In the genomic region with DNA sequence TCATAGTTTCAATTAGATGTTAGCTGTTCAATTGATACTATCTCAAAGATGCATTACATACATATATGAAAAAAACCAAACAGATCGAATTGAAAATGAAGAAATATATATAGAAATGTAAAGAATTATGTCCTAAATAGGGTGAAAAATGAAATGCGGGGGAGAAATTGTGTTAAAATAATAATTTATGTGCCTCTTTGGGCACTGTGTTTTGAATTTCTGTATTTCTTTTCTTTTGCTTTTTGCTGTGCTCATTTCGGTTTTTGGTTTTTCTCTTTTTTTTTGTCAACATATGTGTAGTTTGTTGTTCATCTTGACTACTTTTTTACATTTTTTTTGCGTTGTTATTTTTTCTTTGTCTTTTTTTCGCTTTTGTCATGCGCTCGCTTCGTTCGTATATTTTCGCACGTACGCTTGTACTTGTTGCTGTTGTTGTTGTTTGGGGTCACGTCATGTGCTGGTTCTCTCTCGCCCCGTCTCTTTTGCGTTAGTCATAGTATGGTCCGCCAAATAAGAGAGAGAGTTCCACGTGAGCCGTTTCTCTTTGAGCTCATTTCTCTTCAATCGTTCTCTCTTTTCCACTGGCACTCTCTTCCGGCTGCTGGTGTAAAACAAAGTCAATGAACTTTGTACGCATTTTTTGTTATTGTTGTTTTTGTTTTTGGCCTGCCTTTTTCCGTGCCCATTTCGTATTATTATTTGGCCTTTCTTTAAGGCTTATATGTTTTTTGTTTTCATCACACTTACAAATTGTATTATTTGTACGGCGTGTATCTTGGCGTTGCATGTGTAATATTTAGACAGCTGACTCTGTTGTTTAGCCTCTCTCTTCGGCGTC, we compare ENCODE assay signal across 5 fruit fly cellular contexts.
TF ChIP-seq lines count a peak whose summit lies in the region.

No protein-coding gene starts in this region.

TF ChIP-seq in whole organism, adult, 20 proteins besides CTCF, POLR2A, EP300 and RAD21 (continued from another document):
- TF ChIP-seq tj (GFP tag; optimal IDR thresholded peaks at IDR 0.05; lab: Kevin White, UChicago) (peak; percentile 94), ovo (GFP tag; optimal IDR thresholded peaks at IDR 0.05; lab: Kevin White, UChicago) (peak; percentile 10), toe (GFP tag; optimal IDR thresholded peaks at IDR 0.05; lab: Kevin White, UChicago) (peak; percentile 27), cic (GFP tag; optimal IDR thresholded peaks at IDR 0.05; lab: Kevin White, UChicago) (peak; percentile 68), bab1 (GFP tag; optimal IDR thresholded peaks at IDR 0.05; lab: Kevin White, UChicago) (peak; percentile 94)

TF ChIP-seq in whole organism, embryonic, 481 proteins besides CTCF, POLR2A, EP300 and RAD21 (continued from another document and continues in another):
- TF ChIP-seq CG32532 (GFP tag; IDR thresholded peaks at IDR 0.05; lab: Robert Waterston, UW) (peak; percentile 20; the same call in 1 of the 2 replicates), CG2889 (GFP tag; IDR thresholded peaks at IDR 0.05; lab: Robert Waterston, UW) (no peak), Dll (GFP tag; IDR thresholded peaks at IDR 0.05; lab: Robert Waterston, UW; ENCODE audit: partially characterized antibody) (peak; percentile 22; the same call in 1 of the 4 replicates), CG30403 (GFP tag; optimal IDR thresholded peaks at IDR 0.05; lab: Kevin White, UChicago) (peak; percentile 45), nau (GFP tag; optimal IDR thresholded peaks at IDR 0.05; lab: Kevin White, UChicago) (peak; percentile 34), chinmo (GFP tag; IDR thresholded peaks at IDR 0.05; lab: Robert Waterston, UW; ENCODE audit: partially characterized antibody) (peak; percentile 85; the same call in 2 of the 4 replicates), CG17385 (GFP tag; optimal IDR thresholded peaks at IDR 0.05; lab: Kevin White, UChicago) (peak; percentile 12), CG6254 (GFP tag; optimal IDR thresholded peaks at IDR 0.05; lab: Kevin White, UChicago) (peak; percentile 15), CoRest (tag; optimal IDR thresholded peaks at IDR 0.05; lab: Kevin White, UChicago) (peak; percentile 22), CG13296 (GFP tag; optimal IDR thresholded peaks at IDR 0.05; lab: Kevin White, UChicago) (peak; percentile 20), seq (GFP tag; IDR thresholded peaks at IDR 0.05; lab: Robert Waterston, UW) (no peak), HLH3B (GFP tag; IDR thresholded peaks at IDR 0.05; lab: Robert Waterston, UW) (no peak), lbe (GFP tag; optimal IDR thresholded peaks at IDR 0.05; lab: Kevin White, UChicago) (peak; percentile 33), Ssrp (tag; optimal IDR thresholded peaks at IDR 0.05; lab: Kevin White, UChicago) (peak; percentile 30), Hr51 (GFP tag; optimal IDR thresholded peaks at IDR 0.05; lab: Kevin White, UChicago) (peak in 1 of 2 experiments; percentile 49), PHDP (tag; optimal IDR thresholded peaks at IDR 0.05; lab: Kevin White, UChicago) (peak; percentile 17), stc (GFP tag; IDR thresholded peaks at IDR 0.05; lab: Robert Waterston, UW) (peak; percentile 38; the same call in 1 of the 2 replicates), Rfx (GFP tag; IDR thresholded peaks at IDR 0.05; lab: Robert Waterston, UW) (0 out of 2 replicates have a peak, but pooled peaks have one; percentile 13), CG10462 (GFP tag; optimal IDR thresholded peaks at IDR 0.05; lab: Kevin White, UChicago) (no peak), vfl (GFP tag; optimal IDR thresholded peaks at IDR 0.05; lab: Kevin White, UChicago) (no peak), Xrp1 (GFP tag; IDR thresholded peaks at IDR 0.05; lab: Robert Waterston, UW) (no peak; the same call in 1 of the 2 replicates), Trl (optimal IDR thresholded peaks at IDR 0.05; lab: Kevin White, UChicago) (peak; percentile 98 to 99), Trl (GFP tag; optimal IDR thresholded peaks at IDR 0.05; lab: Kevin White, UChicago) (no peak), Med (GFP tag; lab: Kevin White, UChicago) (peak; percentile 41), cg (GFP tag; optimal IDR thresholded peaks at IDR 0.05; lab: Kevin White, UChicago) (peak; percentile 40), CG31365 (tag; optimal IDR thresholded peaks at IDR 0.05; lab: Kevin White, UChicago) (peak; percentile 6), CG15601 (tag; optimal IDR thresholded peaks at IDR 0.05; lab: Kevin White, UChicago) (no peak)

TF ChIP-seq in whole organism, prepupa, 60 proteins besides CTCF, POLR2A, EP300 and RAD21 (continued from another document and continues in another):
- TF ChIP-seq Lpt (GFP tag; optimal IDR thresholded peaks at IDR 0.05; lab: Kevin White, UChicago) (peak; percentile 91), Eip75B (GFP tag; optimal IDR thresholded peaks at IDR 0.05; lab: Kevin White, UChicago) (peak; percentile 82), CG16779 (tag; optimal IDR thresholded peaks at IDR 0.05; lab: Kevin White, UChicago) (peak; percentile 92), achi (GFP tag; optimal IDR thresholded peaks at IDR 0.05; lab: Kevin White, UChicago) (peak; percentile 58), ss (GFP tag; optimal IDR thresholded peaks at IDR 0.05; lab: Kevin White, UChicago) (peak; percentile 95 to 96), salr (GFP tag; optimal IDR thresholded peaks at IDR 0.05; lab: Kevin White, UChicago) (peak; percentile 46 to 98), CG9139 (GFP tag; optimal IDR thresholded peaks at IDR 0.05; lab: Kevin White, UChicago) (peak; percentile 85), acj6 (GFP tag; optimal IDR thresholded peaks at IDR 0.05; lab: Kevin White, UChicago) (peak; percentile 88), vri (GFP tag; optimal IDR thresholded peaks at IDR 0.05; lab: Kevin White, UChicago) (peak; percentile 47), CG8319 (GFP tag; optimal IDR thresholded peaks at IDR 0.05; lab: Kevin White, UChicago) (no peak), net (GFP tag; optimal IDR thresholded peaks at IDR 0.05; lab: Kevin White, UChicago) (peak; percentile 90), CG6792 (GFP tag; optimal IDR thresholded peaks at IDR 0.05; lab: Kevin White, UChicago) (peak; percentile 77), Gug (GFP tag; IDR thresholded peaks at IDR 0.05; lab: Robert Waterston, UW) (peak; percentile 77), Eip93F (GFP tag; optimal IDR thresholded peaks at IDR 0.05; lab: Kevin White, UChicago) (peak; percentile 67), CG10631 (GFP tag; optimal IDR thresholded peaks at IDR 0.05; lab: Kevin White, UChicago) (peak; percentile 87), Ets96B (tag; optimal IDR thresholded peaks at IDR 0.05; lab: Kevin White, UChicago) (peak; percentile 61), Hr38 (GFP tag; optimal IDR thresholded peaks at IDR 0.05; lab: Kevin White, UChicago) (no peak), fkh (GFP tag; optimal IDR thresholded peaks at IDR 0.05; lab: Kevin White, UChicago) (no peak), CG8632 (GFP tag; optimal IDR thresholded peaks at IDR 0.05; lab: Kevin White, UChicago) (peak; percentile 74), spab (GFP tag; optimal IDR thresholded peaks at IDR 0.05; lab: Kevin White, UChicago) (peak; percentile 67), Hr39 (GFP tag; optimal IDR thresholded peaks at IDR 0.05; lab: Kevin White, UChicago) (peak; percentile 75), Sox102F (GFP tag; optimal IDR thresholded peaks at IDR 0.05; lab: Kevin White, UChicago) (peak; percentile 69), CG11762 (GFP tag; optimal IDR thresholded peaks at IDR 0.05; lab: Kevin White, UChicago; ENCODE audit: insufficient read depth) (peak; percentile 33), CG31627 (GFP tag; optimal IDR thresholded peaks at IDR 0.05; lab: Kevin White, UChicago) (peak; percentile 76), CG11902 (GFP tag; optimal IDR thresholded peaks at IDR 0.05; lab: Kevin White, UChicago) (no peak), Met (GFP tag; optimal IDR thresholded peaks at IDR 0.05; lab: Kevin White, UChicago) (peak; percentile 85), CG34406 (GFP tag; optimal IDR thresholded peaks at IDR 0.05; lab: Kevin White, UChicago) (peak; percentile 88), CG7368 (GFP tag; optimal IDR thresholded peaks at IDR 0.05; lab: Kevin White, UChicago) (peak; percentile 66), CG10669 (GFP tag; optimal IDR thresholded peaks at IDR 0.05; lab: Kevin White, UChicago) (peak; percentile 66), svp (GFP tag; lab: Kevin White, UChicago) (peak; percentile 88)

TF ChIP-seq in whole organism, pupa, 21 proteins besides CTCF, POLR2A, EP300 and RAD21 (continued from another document):
- TF ChIP-seq CG8159 (tag; optimal IDR thresholded peaks at IDR 0.05; lab: Kevin White, UChicago) (peak; percentile 72), CG34367 (tag; optimal IDR thresholded peaks at IDR 0.05; lab: Kevin White, UChicago) (peak; percentile 83), CG8301 (tag; optimal IDR thresholded peaks at IDR 0.05; lab: Kevin White, UChicago) (peak; percentile 42), CG15710 (tag; optimal IDR thresholded peaks at IDR 0.05; lab: Kevin White, UChicago) (peak; percentile 74)

TF ChIP-seq in whole organism, wandering third instar larva, 38 proteins besides CTCF, POLR2A, EP300 and RAD21 (continued from another document):
- TF ChIP-seq psq (GFP tag; optimal IDR thresholded peaks at IDR 0.05; lab: Kevin White, UChicago) (peak; percentile 86), br (GFP tag; optimal IDR thresholded peaks at IDR 0.05; lab: Kevin White, UChicago) (peak; percentile 44), CrebA (GFP tag; optimal IDR thresholded peaks at IDR 0.05; lab: Kevin White, UChicago; ENCODE audit: borderline replicate concordance) (peak; percentile 81), HLH106 (tag; optimal IDR thresholded peaks at IDR 0.05; lab: Kevin White, UChicago) (peak; percentile 79), woc (GFP tag; optimal IDR thresholded peaks at IDR 0.05; lab: Kevin White, UChicago) (peak; percentile 24), Rel (GFP tag; optimal IDR thresholded peaks at IDR 0.05; lab: Kevin White, UChicago) (no peak), Rel (tag; optimal IDR thresholded peaks at IDR 0.05; lab: Kevin White, UChicago) (peak; percentile 20), rgr (GFP tag; optimal IDR thresholded peaks at IDR 0.05; lab: Kevin White, UChicago) (peak; percentile 83), Sp1 (GFP tag; optimal IDR thresholded peaks at IDR 0.05; lab: Kevin White, UChicago) (peak; percentile 87)
